Worm (Caenorhabditis elegans): Measurements from ENCODE around the gene math-5.

- TF ChIP-seq jun-1 (tag; optimal IDR thresholded peaks at IDR 0.05) (no peak), ztf-4 (tag; optimal IDR thresholded peaks at IDR 0.05) (no peak), lin-39 (tag; optimal IDR thresholded peaks at IDR 0.05) (no peak), nhr-71 (tag; optimal IDR thresholded peaks at IDR 0.05) (no peak), nhr-28 (tag; optimal IDR thresholded peaks at IDR 0.05) (no peak), sup-37 (GFP tag; optimal IDR thresholded peaks at IDR 0.05) (no peak), lin-15B (tag; optimal IDR thresholded peaks at IDR 0.05) (no peak), nhr-77 (tag; optimal IDR thresholded peaks at IDR 0.05) (no peak), snpc-4 (tag; optimal IDR thresholded peaks at IDR 0.05) (no peak), lin-13 (GFP tag; optimal IDR thresholded peaks at IDR 0.05) (no peak), unc-62 (GFP tag; optimal IDR thresholded peaks at IDR 0.05) (no peak), ztf-11 (tag; optimal IDR thresholded peaks at IDR 0.05) (no peak)
These were observed 46.0 kb upstream of the math-5 start for ce11 chrII:1928578-1928977.

Measured in whole organism, L1 larva.